Worm (Caenorhabditis elegans) whole organism, L3 larva: ENCODE measurements around the gene math-7.

Experiments
- ZK546.5 ChIP-seq: sonication (generic microtip); optimal IDR thresholded peaks from 2 replicates; lab custom pipeline; 2017; ENCODE audit warnings: missing biosample characterization, missing genetic modification characterization
- nhr-43 ChIP-seq: sonication (generic microtip); optimal IDR thresholded peaks from 2 replicates; lab custom pipeline; 2016; ENCODE audit warnings: mild to moderate bottlenecking, missing genetic modification characterization, missing compliant biosample characterization; ENCODE audit not compliant: poor library complexity, severe bottlenecking

DNA sequence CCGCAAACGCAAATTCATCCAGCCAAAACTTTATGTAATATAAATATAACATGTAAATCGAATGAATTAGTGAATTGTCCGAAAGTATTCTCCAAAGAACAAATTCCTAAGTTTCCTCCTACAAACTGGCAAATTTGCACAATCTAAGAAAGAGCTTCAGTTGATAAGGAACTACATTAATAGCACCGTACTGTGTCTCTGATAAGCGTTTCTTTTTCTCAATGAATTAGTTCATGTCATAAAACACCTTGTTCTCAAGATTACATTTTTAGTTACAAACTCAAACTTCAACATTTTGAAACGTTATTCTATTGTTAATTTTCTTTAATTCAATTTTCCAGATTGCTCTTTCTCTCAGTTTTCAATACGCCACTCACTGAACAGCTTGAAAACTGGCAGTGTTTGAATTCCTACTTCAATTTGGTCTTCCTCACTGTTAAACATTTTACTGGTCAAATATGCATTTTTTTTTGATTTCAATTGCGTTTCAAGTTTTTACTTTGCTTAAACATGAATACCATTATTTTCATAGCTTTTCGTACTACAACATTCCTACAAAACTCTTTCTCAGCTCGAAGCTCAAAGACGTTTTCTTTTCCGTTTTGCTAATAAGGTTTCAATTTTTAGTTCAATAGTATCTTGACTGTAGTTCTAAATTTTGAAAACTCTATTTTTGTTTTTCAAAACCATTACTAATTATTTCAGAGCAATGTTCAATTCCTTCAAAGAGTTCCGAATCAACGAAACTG lies 20.4 kb downstream of the math-7 start, which contains the start of gene math-15:
- TF ChIP-seq ZK546.5 (tag; lab: Kevin White, UChicago) (no peak), nhr-43 (no peak)
